Worm (Caenorhabditis elegans): Measurements from ENCODE around the gene irld-62.
"Not testable (repeated sequence)": the region's sequence is repeated elsewhere in the genome, so short reads cannot be mapped to it uniquely, and the experiment has no call there.

The irld-62 gene

ce11 chrV:15352376-15352775 lies 41.5 kb downstream of the irld-62 start, which contains the start of gene srx-58:
Gene srx-58 (plus strand): TSS chrV:15352676.
- TF ChIP-seq nhr-76 (tag; optimal IDR thresholded peaks at IDR 0.05): no peak
- TF ChIP-seq nhr-237 (tag; optimal IDR thresholded peaks at IDR 0.05): no peak
- no peak for TF ChIP-seq unc-39 (tag; optimal IDR thresholded peaks at IDR 0.05)
- no peak for TF ChIP-seq nhr-67 (tag; optimal IDR thresholded peaks at IDR 0.05)
- no peak for TF ChIP-seq ama-1 (optimal IDR thresholded peaks at IDR 0.05)
- no peak for TF ChIP-seq elt-3 (tag; optimal IDR thresholded peaks at IDR 0.05)
- TF ChIP-seq elt-2 (tag; optimal IDR thresholded peaks at IDR 0.05): no peak
- TF ChIP-seq nhr-43 (tag; optimal IDR thresholded peaks at IDR 0.05; ENCODE audit: poor library complexity, severe bottlenecking): no peak
- TF ChIP-seq aly-2 (tag; optimal IDR thresholded peaks at IDR 0.05): no peak
- no peak for TF ChIP-seq tbx-2 (tag; optimal IDR thresholded peaks at IDR 0.05)
- no peak for TF ChIP-seq unc-62 (GFP tag; optimal IDR thresholded peaks at IDR 0.05)
- no peak for TF ChIP-seq nhr-77 (tag; optimal IDR thresholded peaks at IDR 0.05)

- peak; percentile 57 for TF ChIP-seq jun-1 (tag; optimal IDR thresholded peaks at IDR 0.05)
- no peak for TF ChIP-seq eor-1 (tag; optimal IDR thresholded peaks at IDR 0.05)
- TF ChIP-seq egl-27 (tag; optimal IDR thresholded peaks at IDR 0.05): peak; percentile 60
- no peak for TF ChIP-seq fos-1 (tag; optimal IDR thresholded peaks at IDR 0.05)
- TF ChIP-seq elt-2 (tag; optimal IDR thresholded peaks at IDR 0.05): peak; percentile 99
- TF ChIP-seq elt-1 (tag; optimal IDR thresholded peaks at IDR 0.05): no peak
- TF ChIP-seq mdl-1 (tag; optimal IDR thresholded peaks at IDR 0.05): no peak
- peak; percentile 99 for TF ChIP-seq pqm-1 (tag; optimal IDR thresholded peaks at IDR 0.05)
These were observed 43.8 kb downstream of the irld-62 start, which contains the start of gene C29F3.7 for ce11 chrV:15354648-15355047. Gene C29F3.7 (plus strand): TSS chrV:15354901.

ce11 chrV:15361412-15361811 lies 50.5 kb downstream of the irld-62 start, which contains the start of gene ech-1.1:
Gene ech-1.1 (minus strand): TSS chrV:15361512.
- not testable (repeated sequence) for TF ChIP-seq tbx-2 (tag; optimal IDR thresholded peaks at IDR 0.05); ama-1 (optimal IDR thresholded peaks at IDR 0.05); jun-1 (tag; optimal IDR thresholded peaks at IDR 0.05)
